Fruit fly (Drosophila melanogaster): ENCODE results near the gene CG7950.
A peak's percentile ranks its signal among the peaks of the same experiment; 100 is the strongest.

DNA sequence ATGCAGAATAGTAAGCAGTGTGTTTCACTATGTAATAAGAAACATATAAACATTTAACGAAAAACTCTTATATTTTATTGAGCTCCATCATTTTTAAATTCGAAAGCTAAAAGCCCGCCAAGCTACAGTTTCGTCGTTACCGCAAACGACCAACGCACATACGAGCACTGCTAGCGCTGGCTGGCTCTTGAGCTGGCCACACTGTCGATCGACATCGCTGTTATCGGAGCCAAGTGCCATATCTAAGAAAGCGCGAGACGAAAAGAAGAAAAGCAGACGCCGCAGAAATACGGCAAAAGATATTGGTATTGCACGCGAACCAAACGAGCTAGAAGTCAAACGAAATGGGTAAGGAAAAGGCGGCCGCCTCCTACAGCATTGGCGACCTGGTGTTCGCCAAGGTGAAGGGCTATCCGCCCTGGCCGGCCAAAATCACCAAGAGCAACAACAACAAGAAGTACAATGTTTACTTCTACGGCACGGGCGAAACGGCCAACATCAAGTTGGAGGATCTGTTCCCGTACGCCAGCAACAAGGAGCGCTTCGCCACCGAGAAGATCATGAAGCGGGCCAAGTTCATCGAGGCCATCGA lies 4.1 kb upstream of the CG7950 start, which contains the start of gene Jasper:
- TF ChIP-seq CTCF (optimal IDR thresholded peaks at IDR 0.05) (peak; percentile 10 to 43), CG8478 (optimal IDR thresholded peaks at IDR 0.05) (no peak)
